Worm (Caenorhabditis elegans): ENCODE results near the gene C14C10.2.
A peak's percentile ranks its signal among the peaks of the same experiment; 100 is the strongest.

The C14C10.2 gene

DNA sequence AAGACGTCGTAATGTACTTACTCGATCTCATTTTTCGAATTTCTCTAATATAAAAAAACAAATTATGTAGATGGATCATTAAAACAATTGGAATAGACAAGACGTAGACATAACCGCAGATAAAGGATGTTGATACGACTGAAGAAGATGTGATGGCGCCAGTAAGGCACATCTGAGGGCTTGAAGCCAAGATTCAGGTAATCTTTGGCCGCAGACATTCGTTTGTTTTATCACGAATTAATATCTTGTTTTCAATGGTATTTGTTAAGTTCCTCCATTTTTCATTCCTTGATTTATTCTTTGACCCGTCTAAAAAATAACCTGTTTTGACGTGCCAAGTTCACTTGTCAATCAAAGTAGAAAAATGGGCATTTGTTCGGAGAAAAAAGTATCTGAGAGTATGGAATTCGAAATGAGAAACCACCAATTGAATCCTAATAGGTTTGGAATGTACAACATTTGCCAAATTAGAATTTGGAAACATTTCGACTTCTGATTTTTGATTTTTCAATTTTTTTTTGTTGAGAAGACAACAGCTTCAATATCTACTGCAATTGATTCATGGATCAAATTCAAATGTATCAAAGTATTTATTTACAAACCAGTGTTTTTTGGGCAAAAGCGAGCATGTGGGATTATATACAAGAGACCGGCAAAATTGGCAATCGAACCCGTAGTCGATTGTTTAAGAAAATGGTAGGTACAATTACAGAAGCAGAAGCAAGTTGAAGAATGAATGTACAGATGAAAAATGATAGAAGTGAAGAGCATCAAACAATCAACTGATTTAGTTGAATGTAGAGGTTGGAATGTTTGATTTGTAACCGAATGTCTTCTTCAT is 40.4 kb downstream of the C14C10.2 start (continued):
- no peak for TF ChIP-seq hmg-11 (tag; optimal IDR thresholded peaks at IDR 0.05)

DNA sequence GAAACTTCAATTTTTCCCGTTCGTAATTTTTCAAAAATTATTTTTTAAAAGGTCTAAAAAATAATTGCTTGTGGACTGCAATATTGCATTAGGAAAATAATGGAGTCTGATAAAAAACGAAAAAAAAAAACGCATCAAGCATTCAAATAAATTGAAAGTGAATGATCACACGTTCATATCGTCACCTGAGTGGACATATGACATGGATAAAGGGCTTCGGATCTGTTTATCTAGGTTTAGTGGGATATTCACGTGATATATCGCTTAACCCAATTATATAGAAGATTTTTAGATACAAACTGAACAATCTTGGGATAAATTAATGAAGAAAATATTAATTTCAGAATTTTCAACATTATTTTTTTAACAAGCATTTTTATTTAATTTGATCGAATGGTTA is 41.5 kb downstream of the C14C10.2 start:
- TF ChIP-seq nhr-23 (tag; optimal IDR thresholded peaks at IDR 0.05) (peak; percentile 59), ama-1 (optimal IDR thresholded peaks at IDR 0.05) (no peak), lsy-12 (tag; optimal IDR thresholded peaks at IDR 0.05) (no peak), ztf-11 (tag; optimal IDR thresholded peaks at IDR 0.05) (no peak), nhr-43 (tag; optimal IDR thresholded peaks at IDR 0.05; ENCODE audit: poor library complexity, severe bottlenecking) (peak; percentile 29), elt-3 (tag; optimal IDR thresholded peaks at IDR 0.05) (no peak), elt-2 (tag; optimal IDR thresholded peaks at IDR 0.05) (no peak)

DNA sequence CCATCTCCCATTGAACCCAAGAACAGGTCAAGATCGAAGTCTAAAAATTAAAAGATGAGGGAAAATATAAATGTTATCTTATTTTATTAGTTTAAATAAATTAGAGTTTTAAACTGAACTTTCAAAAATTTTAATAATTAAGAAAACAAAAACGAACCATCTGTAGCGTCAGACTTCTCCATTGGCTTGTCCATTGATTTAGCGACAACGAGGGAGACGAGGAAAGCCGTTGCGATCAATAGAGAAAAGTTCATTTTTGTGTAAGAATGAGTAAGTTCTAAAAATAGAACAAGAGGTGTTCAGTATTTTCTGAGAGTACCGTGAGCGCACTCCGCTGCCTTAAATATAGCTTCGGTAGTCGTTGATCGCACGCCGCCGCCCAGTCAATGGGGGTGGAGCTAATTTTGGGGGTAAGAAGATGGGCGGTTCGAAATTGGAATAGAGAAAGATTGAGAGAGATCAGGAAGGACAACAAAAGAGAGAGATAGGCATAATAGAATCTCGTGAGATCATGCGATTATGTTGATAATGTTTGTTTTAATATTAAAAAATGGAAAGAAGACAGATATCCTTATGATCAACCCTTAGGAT is 42.1 kb downstream of the C14C10.2 start, which contains the start of gene F45D3.3:
TSS of gene F45D3.3 (minus strand) at position 350 of the 591 bp plus-strand sequence.
- TF ChIP-seq snpc-4 (tag; optimal IDR thresholded peaks at IDR 0.05) (no peak), nhr-23 (tag; optimal IDR thresholded peaks at IDR 0.05) (peak; percentile 80), ama-1 (optimal IDR thresholded peaks at IDR 0.05) (peak; percentile 91), nfya-1 (tag; optimal IDR thresholded peaks at IDR 0.05; ENCODE audit: insufficient read depth) (peak; percentile 31), pha-4 (tag; optimal IDR thresholded peaks at IDR 0.05) (no peak), nhr-43 (tag; optimal IDR thresholded peaks at IDR 0.05; ENCODE audit: poor library complexity, severe bottlenecking) (peak; percentile 55), nhr-11 (tag; optimal IDR thresholded peaks at IDR 0.05) (no peak), nhr-25 (tag; optimal IDR thresholded peaks at IDR 0.05) (peak; percentile 35)

DNA sequence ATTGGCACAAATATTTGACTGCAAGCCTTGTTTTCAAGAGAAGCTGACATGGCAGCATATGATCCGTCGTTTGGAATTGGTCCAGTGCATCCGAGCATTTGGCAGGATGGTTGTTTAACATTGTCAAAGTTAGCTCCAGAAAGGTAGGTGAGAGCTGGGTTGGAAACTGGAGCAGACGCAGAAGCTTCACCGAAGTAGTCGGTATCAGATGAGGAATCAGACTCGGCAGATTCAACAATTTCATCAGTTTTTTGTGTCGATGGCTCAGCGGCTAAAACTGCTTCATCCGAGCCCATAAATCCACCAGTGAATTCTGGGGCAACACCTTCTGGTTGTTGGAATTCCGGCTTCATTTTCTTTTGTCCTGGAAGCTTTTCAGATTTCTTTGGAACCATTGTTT is 42.7 kb downstream of the C14C10.2 start:
- TF ChIP-seq ceh-82 (tag; optimal IDR thresholded peaks at IDR 0.05) (no peak), ama-1 (optimal IDR thresholded peaks at IDR 0.05) (peak; percentile 95), nhr-43 (tag; optimal IDR thresholded peaks at IDR 0.05; ENCODE audit: poor library complexity, severe bottlenecking) (peak; percentile 50), nhr-25 (tag; optimal IDR thresholded peaks at IDR 0.05) (peak; percentile 36)

DNA sequence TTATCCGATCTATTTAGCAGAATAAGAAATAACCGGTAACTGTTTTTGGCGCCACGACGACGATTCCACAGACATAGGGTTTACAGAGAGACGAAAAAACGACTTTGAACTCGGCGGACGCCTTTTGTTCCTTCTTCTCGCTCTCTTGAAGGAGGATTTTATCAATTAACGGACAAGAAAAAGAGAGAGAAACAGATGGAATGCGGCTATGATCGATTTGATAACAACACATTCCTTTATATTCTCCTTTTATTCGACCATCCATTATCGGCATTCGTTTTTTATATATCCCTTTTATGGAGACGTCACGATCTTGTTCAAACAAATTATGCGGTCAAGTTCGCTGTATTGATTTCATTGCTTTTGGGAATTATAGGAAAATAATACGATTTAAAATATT is 43.4 kb downstream of the C14C10.2 start:
- no peak for TF ChIP-seq fkh-2 (tag; optimal IDR thresholded peaks at IDR 0.05)
- TF ChIP-seq ztf-4 (tag; optimal IDR thresholded peaks at IDR 0.05) = peak; percentile 50
- no peak for TF ChIP-seq sea-2 (GFP tag; optimal IDR thresholded peaks at IDR 0.05)
- peak; percentile 8 for TF ChIP-seq nhr-28 (tag; optimal IDR thresholded peaks at IDR 0.05)
- no peak for TF ChIP-seq nhr-77 (tag; optimal IDR thresholded peaks at IDR 0.05)
- TF ChIP-seq jun-1 (tag; optimal IDR thresholded peaks at IDR 0.05) = no peak
- TF ChIP-seq egl-27 (tag; optimal IDR thresholded peaks at IDR 0.05) = no peak
- no peak for TF ChIP-seq zag-1 (tag; optimal IDR thresholded peaks at IDR 0.05)
- no peak for TF ChIP-seq eor-1 (tag; optimal IDR thresholded peaks at IDR 0.05)
- TF ChIP-seq ceh-16 (tag; optimal IDR thresholded peaks at IDR 0.05) = no peak
- peak; percentile 65 for TF ChIP-seq tbx-2 (tag; optimal IDR thresholded peaks at IDR 0.05)
- TF ChIP-seq ceh-82 (tag; optimal IDR thresholded peaks at IDR 0.05) = no peak
- no peak for TF ChIP-seq unc-39 (tag; optimal IDR thresholded peaks at IDR 0.05)
- TF ChIP-seq lin-39 (tag; optimal IDR thresholded peaks at IDR 0.05) = no peak
- no peak for TF ChIP-seq nhr-12 (tag; optimal IDR thresholded peaks at IDR 0.05)
- peak; percentile 15 for TF ChIP-seq ceh-28 (tag; optimal IDR thresholded peaks at IDR 0.05)
- no peak for TF ChIP-seq daf-12 (tag; optimal IDR thresholded peaks at IDR 0.05)
- no peak for TF ChIP-seq nfya-1 (tag; optimal IDR thresholded peaks at IDR 0.05; ENCODE audit: insufficient read depth)
- TF ChIP-seq nhr-23 (tag; optimal IDR thresholded peaks at IDR 0.05) = peak; percentile 74
- no peak for TF ChIP-seq aly-2 (tag; optimal IDR thresholded peaks at IDR 0.05)
- TF ChIP-seq ztf-11 (tag; optimal IDR thresholded peaks at IDR 0.05) = no peak
- no peak for TF ChIP-seq nhr-237 (tag; optimal IDR thresholded peaks at IDR 0.05)
- no peak for TF ChIP-seq elt-1 (tag; optimal IDR thresholded peaks at IDR 0.05)
- TF ChIP-seq elt-2 (tag; optimal IDR thresholded peaks at IDR 0.05) = no peak
- no peak for TF ChIP-seq skn-1 (tag; optimal IDR thresholded peaks at IDR 0.05)
- TF ChIP-seq nhr-43 (tag; optimal IDR thresholded peaks at IDR 0.05; ENCODE audit: poor library complexity, severe bottlenecking) = peak; percentile 73
- TF ChIP-seq lin-15B (tag; optimal IDR thresholded peaks at IDR 0.05) = no peak
- no peak for TF ChIP-seq mdl-1 (tag; optimal IDR thresholded peaks at IDR 0.05)
- TF ChIP-seq pqm-1 (tag; optimal IDR thresholded peaks at IDR 0.05) = no peak
- TF ChIP-seq nhr-11 (tag; optimal IDR thresholded peaks at IDR 0.05) = no peak
- TF ChIP-seq nhr-25 (tag; optimal IDR thresholded peaks at IDR 0.05) = peak; percentile 45
- TF ChIP-seq fos-1 (tag; optimal IDR thresholded peaks at IDR 0.05) = no peak
- TF ChIP-seq fkh-10 (GFP tag; optimal IDR thresholded peaks at IDR 0.05) = no peak
- TF ChIP-seq ZK546.5 (tag; optimal IDR thresholded peaks at IDR 0.05) = no peak
- TF ChIP-seq unc-62 (GFP tag; optimal IDR thresholded peaks at IDR 0.05) = no peak
- no peak for TF ChIP-seq egl-5 (tag; optimal IDR thresholded peaks at IDR 0.05)
- no peak for TF ChIP-seq pha-4 (tag; optimal IDR thresholded peaks at IDR 0.05)

Data from whole organism, L3 larva.